Worm (Caenorhabditis elegans) whole organism, L4 larva: ENCODE data around the gene atz-1.
"Not testable (repeated sequence)": the region's sequence is repeated elsewhere in the genome, so short reads cannot be mapped to it uniquely, and the experiment has no call there.

ENCODE experiments used
- Y5F2A.4 ChIP-seq: fragments of 200-800 bp; sonication (Bioruptor generic); optimal IDR thresholded peaks from 2 replicates; lab custom pipeline; 2018; ENCODE audit warnings: mild to moderate bottlenecking, missing genetic modification characterization, missing compliant biosample characterization
- ces-1 ChIP-seq: fragments of 150-350 bp; sonication (generic microtip); optimal IDR thresholded peaks from 4 replicates; lab custom pipeline; 2014; ENCODE audit warnings: missing biosample characterization, missing genetic modification reagents, missing genetic modification characterization
- dpl-1 ChIP-seq: fragments of 150-350 bp; optimal IDR thresholded peaks from 2 replicates; lab custom pipeline; 2014; ENCODE audit warnings: missing biosample characterization, missing genetic modification reagents, missing genetic modification characterization
- lin-13 ChIP-seq: fragments of 150-350 bp; optimal IDR thresholded peaks from 2 replicates; lab custom pipeline; 2014; ENCODE audit warnings: missing biosample characterization, missing genetic modification reagents, missing genetic modification characterization
- lir-3 ChIP-seq: sonication (generic microtip); optimal IDR thresholded peaks from 2 replicates; lab custom pipeline; 2016; ENCODE audit warnings: mild to moderate bottlenecking, missing genetic modification characterization, missing compliant biosample characterization
- nhr-10 ChIP-seq: fragments of 150-350 bp; optimal IDR thresholded peaks from 2 replicates; lab custom pipeline; 2014; ENCODE audit warnings: missing biosample characterization, missing genetic modification characterization
- nhr-11 ChIP-seq: fragments of 150-350 bp; optimal IDR thresholded peaks from 2 replicates; lab custom pipeline; 2014; ENCODE audit warnings: missing biosample characterization, missing genetic modification characterization
- pqm-1 ChIP-seq: sonication (generic microtip); optimal IDR thresholded peaks from 2 replicates; lab custom pipeline; 2017; ENCODE audit warnings: missing biosample characterization, missing genetic modification characterization
- snpc-4 ChIP-seq: fragments of 150-350 bp; optimal IDR thresholded peaks from 2 replicates; lab custom pipeline; 2014; ENCODE audit warnings: missing biosample characterization, missing genetic modification characterization
- unc-62 ChIP-seq, 3 experiments: fragments of 150-350 bp in 1 of 3; sonication (generic microtip); optimal IDR thresholded peaks in 2 of 3; peaks in 1 of 3; 1 replicate in 1 of 3; 2 replicates in 2 of 3; lab custom pipeline; 2014 to 2017; ENCODE audit warnings: missing biosample characterization in 3 of 3, missing genetic modification characterization in 3 of 3, missing genetic modification reagents in 3 of 3, missing genotype in 1 of 3
- zip-2 ChIP-seq: fragments of 150-350 bp; optimal IDR thresholded peaks from 2 replicates; lab custom pipeline; 2014; ENCODE audit warnings: missing biosample characterization, missing genetic modification characterization

ce11 chrIV:12326932-12327331, 49.0 kb downstream of the atz-1 start, which contains the start of gene F19B6.3:
- not testable (repeated sequence) for TF ChIP-seq unc-62 (GFP tag; optimal IDR thresholded peaks at IDR 0.05 in 1 of 2; lab: Kevin White, UChicago); unc-62 (tag; optimal IDR thresholded peaks at IDR 0.05; lab: Kevin White, UChicago); dpl-1 (GFP tag; lab: Kevin White, UChicago); Y5F2A.4; pqm-1 (tag; lab: Kevin White, UChicago); nhr-10 (tag; lab: Kevin White, UChicago); zip-2 (tag; lab: Kevin White, UChicago); ces-1 (GFP tag; lab: Kevin White, UChicago); lin-13; snpc-4 (tag; lab: Kevin White, UChicago); nhr-11; lir-3
